Fruit fly (Drosophila melanogaster) whole organism, embryonic: ENCODE measurements around the gene CaMKI.
A peak's percentile ranks its signal among the peaks of the same experiment; 100 is the strongest.

ENCODE experiments used
- Antp ChIP-seq: fragments of 200-800 bp; sonication (Bioruptor generic); optimal IDR thresholded peaks from 3 replicates; lab custom pipeline; 2016; ENCODE audit warnings: missing biosample characterization, missing genetic modification characterization
- CG10209 ChIP-seq: fragments of 200-800 bp; sonication (Bioruptor generic); optimal IDR thresholded peaks from 3 replicates; lab custom pipeline; 2017; ENCODE audit warnings: missing biosample characterization, mild to moderate bottlenecking, missing genetic modification characterization, missing genetic modification reagents
- CG10321 ChIP-seq: fragments of 200-800 bp; sonication (Bioruptor generic); IDR thresholded peaks from 2 replicates; pipeline ENCODE4 v1.3.6; 2022; ENCODE audit warnings: missing biosample characterization, missing genetic modification characterization
- CG12104 ChIP-seq: fragments of 200-800 bp; sonication (Bioruptor generic); optimal IDR thresholded peaks from 3 replicates; lab custom pipeline; 2016; ENCODE audit warnings: missing biosample characterization, missing genetic modification characterization
- CG12659 ChIP-seq: fragments of 200-800 bp; sonication (Bioruptor generic); optimal IDR thresholded peaks from 3 replicates; lab custom pipeline; 2017; ENCODE audit warnings: mild to moderate bottlenecking, missing biosample characterization, missing genetic modification reagents, missing genetic modification characterization
- CG13775 ChIP-seq: fragments of 200-800 bp; sonication (Bioruptor generic); optimal IDR thresholded peaks from 3 replicates; lab custom pipeline; 2017; ENCODE audit warnings: missing biosample characterization, mild to moderate bottlenecking, missing genetic modification characterization
- CG13894 ChIP-seq: fragments of 200-800 bp; sonication (Bioruptor generic); optimal IDR thresholded peaks from 3 replicates; lab custom pipeline; 2018; ENCODE audit warnings: missing biosample characterization, mild to moderate bottlenecking, missing genetic modification characterization, moderate library complexity
- CG1647 ChIP-seq: fragments of 200-800 bp; sonication (Bioruptor generic); optimal IDR thresholded peaks from 3 replicates; lab custom pipeline; 2016; ENCODE audit warnings: missing biosample characterization, missing genetic modification characterization
- CG18619 ChIP-seq: fragments of 200-800 bp; sonication (Bioruptor generic); optimal IDR thresholded peaks from 3 replicates; lab custom pipeline; 2017; ENCODE audit warnings: missing biosample characterization, mild to moderate bottlenecking, missing genetic modification characterization
- CG2199 ChIP-seq: fragments of 200-800 bp; sonication (Bioruptor generic); IDR thresholded peaks from 3 replicates; pipeline ENCODE4 v1.3.6; 2022; ENCODE audit warnings: missing biosample characterization, missing genetic modification characterization
- CG30020 ChIP-seq: fragments of 200-800 bp; optimal IDR thresholded peaks from 2 replicates; lab custom pipeline; 2019; ENCODE audit warnings: missing biosample characterization, mild to moderate bottlenecking, missing genetic modification characterization, moderate library complexity
- CG33557 ChIP-seq: fragments of 200-800 bp; sonication (Bioruptor generic); optimal IDR thresholded peaks from 2 replicates; lab custom pipeline; 2019; ENCODE audit warnings: missing biosample characterization, mild to moderate bottlenecking, missing genetic modification characterization, moderate library complexity
- CG42726 ChIP-seq: fragments of 200-800 bp; sonication (Bioruptor generic); IDR thresholded peaks from 2 replicates; pipeline ENCODE4 v1.3.6; 2022; ENCODE audit warnings: missing biosample characterization, missing genetic modification characterization; ENCODE audit not compliant: partially characterized antibody
- CG5180 ChIP-seq: fragments of 200-800 bp; sonication (Bioruptor generic); optimal IDR thresholded peaks from 3 replicates; lab custom pipeline; 2017; ENCODE audit warnings: missing biosample characterization, missing genetic modification characterization, mild to moderate bottlenecking, moderate library complexity, missing genetic modification reagents
- CG7372 ChIP-seq: fragments of 200-800 bp; sonication (Bioruptor generic); IDR thresholded peaks from 2 replicates; pipeline ENCODE4 v1.3.6; 2022; ENCODE audit warnings: missing biosample characterization, missing genetic modification characterization
- CHES-1-like ChIP-seq: fragments of 200-800 bp; sonication (Bioruptor generic); optimal IDR thresholded peaks from 2 replicates; lab custom pipeline; 2016; ENCODE audit warnings: missing biosample characterization, missing genetic modification characterization
- Chrac-16 ChIP-seq: fragments of 200-800 bp; sonication (Bioruptor generic); optimal IDR thresholded peaks from 3 replicates; lab custom pipeline; 2016; ENCODE audit warnings: missing biosample characterization, missing genetic modification characterization
- D19B ChIP-seq: fragments of 200-800 bp; sonication (Bioruptor generic); optimal IDR thresholded peaks from 2 replicates; lab custom pipeline; 2017; ENCODE audit warnings: missing biosample characterization, mild to moderate bottlenecking, missing genetic modification characterization
- Dek ChIP-seq: fragments of 200-800 bp; sonication (Bioruptor generic); optimal IDR thresholded peaks from 3 replicates; lab custom pipeline; 2019; ENCODE audit warnings: missing biosample characterization, mild to moderate bottlenecking, missing genetic modification characterization, moderate library complexity
- E2f1 ChIP-seq: fragments of 200-800 bp; sonication (Bioruptor generic); IDR thresholded peaks from 2 replicates; pipeline ENCODE4 v1.3.6; 2022; ENCODE audit warnings: missing biosample characterization, missing genetic modification characterization
- Elba2 ChIP-seq: fragments of 200-800 bp; sonication (Bioruptor generic); optimal IDR thresholded peaks from 3 replicates; lab custom pipeline; 2016; ENCODE audit warnings: missing biosample characterization, missing genetic modification characterization
- Gsc ChIP-seq: fragments of 200-800 bp; sonication (Bioruptor generic); IDR thresholded peaks from 2 replicates; pipeline ENCODE4 v1.3.6; 2022; ENCODE audit warnings: missing biosample characterization, missing genetic modification characterization
- HLH4C ChIP-seq: fragments of 200-800 bp; sonication (Bioruptor generic); IDR thresholded peaks from 3 replicates; pipeline ENCODE4 v1.3.6; 2022; ENCODE audit warnings: missing biosample characterization, missing genetic modification characterization; ENCODE audit not compliant: partially characterized antibody
- Hmx ChIP-seq: fragments of 200-800 bp; sonication (Bioruptor generic); optimal IDR thresholded peaks from 2 replicates; lab custom pipeline; 2016; ENCODE audit warnings: missing biosample characterization, missing genetic modification characterization
- Lim3 ChIP-seq: fragments of 200-800 bp; sonication (Bioruptor generic); IDR thresholded peaks from 2 replicates; pipeline ENCODE4 v1.3.6; 2022; ENCODE audit warnings: missing biosample characterization, missing genetic modification characterization
- MBD-R2 ChIP-seq: fragments of 200-800 bp; sonication (Bioruptor generic); IDR thresholded peaks from 2 replicates; pipeline ENCODE4 v1.3.6; 2022; ENCODE audit warnings: missing biosample characterization, missing genetic modification characterization
- MESR4 ChIP-seq: fragments of 200-800 bp; sonication (Bioruptor generic); optimal IDR thresholded peaks from 2 replicates; lab custom pipeline; 2018; ENCODE audit warnings: missing biosample characterization, mild to moderate bottlenecking, missing genetic modification characterization, moderate library complexity
- Nf-YA ChIP-seq: fragments of 200-800 bp; sonication (Bioruptor generic); IDR thresholded peaks from 2 replicates; pipeline ENCODE4 v1.3.6; 2022; ENCODE audit warnings: missing biosample characterization, missing genetic modification characterization
- Oli ChIP-seq: fragments of 200-800 bp; sonication (Bioruptor generic); optimal IDR thresholded peaks from 2 replicates; lab custom pipeline; 2018; ENCODE audit warnings: missing biosample characterization, mild to moderate bottlenecking, missing genetic modification characterization, moderate library complexity
- Pdp1 ChIP-seq, 2 experiments: fragments of 200-800 bp; sonication (Bioruptor generic); optimal IDR thresholded peaks; 3 replicates each; lab custom pipeline; 2016; ENCODE audit warnings: missing biosample characterization in 2 of 2, missing genetic modification characterization in 2 of 2, mild to moderate bottlenecking in 1 of 2, moderate library complexity in 1 of 2
- Xrp1 ChIP-seq: fragments of 200-800 bp; sonication (Bioruptor generic); IDR thresholded peaks from 2 replicates; pipeline ENCODE4 v1.3.6; 2022; ENCODE audit warnings: missing biosample characterization, missing genetic modification characterization
- az2 ChIP-seq: fragments of 200-800 bp; sonication (Bioruptor generic); optimal IDR thresholded peaks from 3 replicates; lab custom pipeline; 2016; ENCODE audit warnings: missing biosample characterization, missing genetic modification characterization
- cato ChIP-seq: fragments of 200-800 bp; sonication (Bioruptor generic); optimal IDR thresholded peaks from 2 replicates; lab custom pipeline; 2016; ENCODE audit warnings: missing biosample characterization, missing genetic modification characterization, borderline replicate concordance
- cg ChIP-seq: fragments of 200-800 bp; sonication (Bioruptor generic); optimal IDR thresholded peaks from 3 replicates; lab custom pipeline; 2019; ENCODE audit warnings: missing biosample characterization, mild to moderate bottlenecking, missing genetic modification characterization, moderate library complexity
- cwo ChIP-seq: fragments of 200-800 bp; sonication (Bioruptor generic); optimal IDR thresholded peaks from 3 replicates; lab custom pipeline; 2017; ENCODE audit warnings: missing biosample characterization, missing genetic modification characterization, mild to moderate bottlenecking, moderate library complexity, missing genetic modification reagents
- dati ChIP-seq: fragments of 200-800 bp; sonication (Bioruptor generic); IDR thresholded peaks from 2 replicates; pipeline ENCODE4 v1.3.6; 2022; ENCODE audit warnings: missing biosample characterization, missing genetic modification characterization
- dpn ChIP-seq, 2 experiments: fragments of 200-800 bp; sonication (Bioruptor generic); optimal IDR thresholded peaks; 3 replicates each; lab custom pipeline; 2016; ENCODE audit warnings: missing biosample characterization in 2 of 2, missing genetic modification characterization in 2 of 2
- gsb-n ChIP-seq: fragments of 200-800 bp; sonication (Bioruptor generic); optimal IDR thresholded peaks from 3 replicates; lab custom pipeline; 2018; ENCODE audit warnings: missing biosample characterization, mild to moderate bottlenecking, missing genetic modification characterization
- ind ChIP-seq: fragments of 200-800 bp; sonication (Bioruptor generic); optimal IDR thresholded peaks from 3 replicates; lab custom pipeline; 2016; ENCODE audit warnings: missing biosample characterization, missing genetic modification characterization
- nerfin-2 ChIP-seq: fragments of 200-800 bp; sonication (Bioruptor generic); IDR thresholded peaks from 2 replicates; pipeline ENCODE4 v1.3.6; 2022; ENCODE audit warnings: missing biosample characterization, missing genetic modification characterization; ENCODE audit not compliant: partially characterized antibody
- rib ChIP-seq: fragments of 200-800 bp; sonication (Bioruptor generic); IDR thresholded peaks from 2 replicates; pipeline ENCODE4 v1.3.6; 2022; ENCODE audit warnings: missing biosample characterization, missing genetic modification characterization
- salm ChIP-seq: fragments of 200-800 bp; sonication (Bioruptor generic); optimal IDR thresholded peaks from 2 replicates; lab custom pipeline; 2018; ENCODE audit warnings: missing biosample characterization, mild to moderate bottlenecking, missing genetic modification characterization
- sens ChIP-seq: fragments of 200-800 bp; sonication (Bioruptor generic); peaks from one replicate; lab custom pipeline; 2016; ENCODE audit warnings: missing biosample characterization, missing genetic modification characterization
- sqz ChIP-seq: fragments of 200-800 bp; sonication (Bioruptor generic); optimal IDR thresholded peaks from 3 replicates; lab custom pipeline; 2018; ENCODE audit warnings: missing biosample characterization, mild to moderate bottlenecking, missing genetic modification characterization
- unc-4 ChIP-seq: fragments of 200-800 bp; sonication (Bioruptor generic); IDR thresholded peaks from 2 replicates; pipeline ENCODE4 v1.3.6; 2022; ENCODE audit warnings: missing biosample characterization, missing genetic modification characterization; ENCODE audit not compliant: partially characterized antibody

Gene CaMKI

DNA sequence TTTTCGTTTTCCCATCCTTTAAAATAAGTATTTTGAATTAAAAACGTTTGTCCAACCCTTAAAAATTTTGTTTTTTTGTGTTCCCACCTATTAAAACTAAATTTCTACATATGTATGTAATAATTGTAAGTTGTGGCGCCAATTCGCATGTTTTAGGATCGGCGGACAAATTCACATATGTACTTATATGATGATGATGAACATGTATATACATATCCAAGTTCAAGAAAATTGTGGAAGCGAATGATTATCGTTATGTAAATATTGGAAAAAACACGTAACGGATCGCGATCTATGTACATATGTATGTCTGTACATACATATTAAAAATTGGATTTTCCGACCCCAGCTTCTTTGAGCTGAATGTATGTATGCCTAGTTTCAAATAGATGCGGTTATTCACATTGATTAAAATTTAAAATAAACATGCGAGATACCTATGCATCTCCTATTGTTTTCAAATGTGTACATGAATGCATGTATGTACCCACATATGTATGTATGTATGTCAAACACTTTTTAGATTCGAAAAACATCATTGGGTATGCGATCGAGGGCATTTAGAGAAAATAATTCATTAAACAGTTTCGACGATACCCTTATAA, 23.4 kb downstream of the CaMKI start:
- TF ChIP-seq CG30020 (peak; percentile 76), Lim3 (GFP tag; lab: Robert Waterston, UW) (no peak), Gsc (GFP tag; lab: Robert Waterston, UW) (no peak), CG2199 (GFP tag; lab: Robert Waterston, UW) (0 out of 3 replicates have a peak, but pooled peaks have one; percentile 75), cato (no peak), Nf-YA (GFP tag; lab: Robert Waterston, UW) (no peak), ind (GFP tag; lab: Kevin White, UChicago) (no peak), sens (peak; percentile 63), CG7372 (GFP tag; lab: Robert Waterston, UW) (no peak), Pdp1 (GFP tag; optimal IDR thresholded peaks at IDR 0.05; lab: Kevin White, UChicago) (peak in 1 of 2 experiments; percentile 72), Xrp1 (GFP tag; lab: Robert Waterston, UW) (0 out of 2 replicates have a peak, but pooled peaks have one; percentile 7), Antp (no peak), MESR4 (GFP tag; lab: Kevin White, UChicago) (peak; percentile 20), MBD-R2 (GFP tag; lab: Robert Waterston, UW) (no peak), Elba2 (GFP tag; lab: Kevin White, UChicago) (peak; percentile 49), CG10209 (GFP tag; lab: Kevin White, UChicago) (no peak), rib (GFP tag; lab: Robert Waterston, UW) (no peak), Oli (tag; lab: Kevin White, UChicago) (no peak), cg (GFP tag; lab: Kevin White, UChicago) (no peak), CG42726 (GFP tag; lab: Robert Waterston, UW) (no peak), az2 (GFP tag; lab: Kevin White, UChicago) (no peak), nerfin-2 (GFP tag; lab: Robert Waterston, UW) (no peak), unc-4 (no peak), CG33557 (GFP tag; lab: Kevin White, UChicago) (no peak), CG12659 (no peak), sqz (GFP tag; lab: Kevin White, UChicago) (no peak), gsb-n (no peak), dpn (GFP tag; optimal IDR thresholded peaks at IDR 0.05; lab: Kevin White, UChicago) (no peak), Dek (tag; lab: Kevin White, UChicago) (no peak), Hmx (GFP tag; lab: Kevin White, UChicago) (peak; percentile 4), CHES-1-like (GFP tag; lab: Kevin White, UChicago) (no peak), CG13894 (tag; lab: Kevin White, UChicago) (no peak), E2f1 (GFP tag; lab: Robert Waterston, UW) (no peak), CG13775 (no peak), CG12104 (GFP tag; lab: Kevin White, UChicago) (no peak), HLH4C (GFP tag; lab: Robert Waterston, UW) (no peak), CG10321 (GFP tag; lab: Robert Waterston, UW) (no peak), CG1647 (GFP tag; lab: Kevin White, UChicago) (no peak), D19B (GFP tag; lab: Kevin White, UChicago) (no peak), salm (no peak), dati (GFP tag; lab: Robert Waterston, UW) (no peak), cwo (no peak), Chrac-16 (GFP tag; lab: Kevin White, UChicago) (no peak), CG18619 (GFP tag; lab: Kevin White, UChicago) (no peak), CG5180 (no peak)
- TF ChIP-seq, all 482 proteins: peak for 8
